Fruit fly (Drosophila melanogaster) whole organism, embryonic: ENCODE results near the gene CG32280.

ENCODE experiments used
- Asciz ChIP-seq: fragments of 200-800 bp; sonication (Bioruptor generic); optimal IDR thresholded peaks from 2 replicates; lab custom pipeline; 2017; ENCODE audit warnings: missing biosample characterization, mild to moderate bottlenecking, missing genetic modification characterization, missing genetic modification reagents
- CG1024 ChIP-seq: fragments of 200-800 bp; sonication (Bioruptor generic); IDR thresholded peaks from 2 replicates; pipeline ENCODE4 v1.3.6; 2022; ENCODE audit warnings: missing biosample characterization, missing genetic modification characterization
- CG11456 ChIP-seq: fragments of 200-800 bp; sonication (Bioruptor generic); IDR thresholded peaks from 3 replicates; pipeline ENCODE4 v1.3.6; 2022; ENCODE audit warnings: missing biosample characterization, missing genetic modification characterization
- CG12104 ChIP-seq: fragments of 200-800 bp; sonication (Bioruptor generic); optimal IDR thresholded peaks from 3 replicates; lab custom pipeline; 2016; ENCODE audit warnings: missing biosample characterization, missing genetic modification characterization
- CG12744 ChIP-seq: fragments of 200-800 bp; sonication (Bioruptor generic); optimal IDR thresholded peaks from 2 replicates; lab custom pipeline; 2016; ENCODE audit warnings: missing biosample characterization, missing genetic modification characterization
- CG13624 ChIP-seq: fragments of 200-800 bp; sonication (Bioruptor generic); optimal IDR thresholded peaks from 2 replicates; lab custom pipeline; 2016; ENCODE audit warnings: missing biosample characterization, missing genetic modification characterization
- CG14050 ChIP-seq: fragments of 200-800 bp; sonication (Bioruptor generic); IDR thresholded peaks from 3 replicates; pipeline ENCODE4 v1.3.6; 2022; ENCODE audit warnings: missing biosample characterization, missing genetic modification characterization
- CG15479 ChIP-seq: fragments of 200-800 bp; sonication (Bioruptor generic); optimal IDR thresholded peaks from 3 replicates; lab custom pipeline; 2019; ENCODE audit warnings: missing biosample characterization, mild to moderate bottlenecking, missing genetic modification characterization, moderate library complexity
- CG16779 ChIP-seq: fragments of 200-800 bp; sonication (Bioruptor generic); IDR thresholded peaks from 2 replicates; pipeline ENCODE4 v1.3.6; 2022; ENCODE audit warnings: missing biosample characterization, missing genetic modification characterization
- CG17361 ChIP-seq: fragments of 200-800 bp; sonication (Bioruptor generic); IDR thresholded peaks from 3 replicates; pipeline ENCODE4 v1.3.6; 2022; ENCODE audit warnings: missing biosample characterization, missing genetic modification characterization
- CG17829 ChIP-seq: fragments of 200-800 bp; optimal IDR thresholded peaks from 2 replicates; lab custom pipeline; 2019; ENCODE audit warnings: missing biosample characterization, mild to moderate bottlenecking, missing genetic modification characterization, moderate library complexity
- CG3281 ChIP-seq: fragments of 200-800 bp; sonication (Bioruptor generic); optimal IDR thresholded peaks from 3 replicates; lab custom pipeline; 2017; ENCODE audit warnings: missing biosample characterization, mild to moderate bottlenecking, missing genetic modification characterization
- CG3838 ChIP-seq: fragments of 200-800 bp; sonication (Bioruptor generic); optimal IDR thresholded peaks from 3 replicates; lab custom pipeline; 2016; ENCODE audit warnings: missing biosample characterization, missing genetic modification characterization
- CG42726 ChIP-seq: fragments of 200-800 bp; sonication (Bioruptor generic); IDR thresholded peaks from 2 replicates; pipeline ENCODE4 v1.3.6; 2022; ENCODE audit warnings: missing biosample characterization, missing genetic modification characterization; ENCODE audit not compliant: partially characterized antibody
- CG4360 ChIP-seq: fragments of 200-800 bp; sonication (Bioruptor generic); IDR thresholded peaks from 2 replicates; pipeline ENCODE4 v1.3.6; 2022; ENCODE audit warnings: missing biosample characterization, missing genetic modification characterization
- CG4707 ChIP-seq: fragments of 200-800 bp; sonication (Bioruptor generic); optimal IDR thresholded peaks from 2 replicates; lab custom pipeline; 2018; ENCODE audit warnings: missing biosample characterization, mild to moderate bottlenecking, missing genetic modification characterization, moderate library complexity
- CG5245 ChIP-seq: fragments of 200-800 bp; sonication (Bioruptor generic); optimal IDR thresholded peaks from 3 replicates; lab custom pipeline; 2016; ENCODE audit warnings: missing biosample characterization, missing genetic modification characterization
- CG7963 ChIP-seq: fragments of 200-800 bp; sonication (Bioruptor generic); IDR thresholded peaks from 3 replicates; pipeline ENCODE4 v1.3.6; 2022; ENCODE audit warnings: missing biosample characterization, missing genetic modification characterization; ENCODE audit not compliant: partially characterized antibody
- CG8924 ChIP-seq: fragments of 200-800 bp; optimal IDR thresholded peaks from 3 replicates; lab custom pipeline; 2019; ENCODE audit warnings: missing biosample characterization, mild to moderate bottlenecking, missing genetic modification characterization, moderate library complexity
- CG9932 ChIP-seq: fragments of 200-800 bp; sonication (Bioruptor generic); IDR thresholded peaks from 2 replicates; pipeline ENCODE4 v1.3.6; 2022; ENCODE audit warnings: missing biosample characterization, missing genetic modification characterization
- D ChIP-seq, 2 experiments: fragments of 200-800 bp in 1 of 2; fragments of >200 bp in 1 of 2; sonication (Bioruptor generic) in 1 of 2; optimal IDR thresholded peaks; 2 replicates in 1 of 2; 3 replicates in 1 of 2; lab custom pipeline; 2017; ENCODE audit warnings: mild to moderate bottlenecking in 1 of 2, missing biosample characterization in 1 of 2, missing genetic modification characterization in 1 of 2, missing genetic modification reagents in 1 of 2
- Gug ChIP-seq: fragments of 200-800 bp; sonication (Bioruptor generic); IDR thresholded peaks from 4 replicates; pipeline ENCODE4 v1.3.6; 2022; ENCODE audit warnings: missing biosample characterization, missing genetic modification characterization
- HmgZ ChIP-seq: fragments of 200-800 bp; sonication (Bioruptor generic); optimal IDR thresholded peaks from 2 replicates; lab custom pipeline; 2018; ENCODE audit warnings: missing biosample characterization, mild to moderate bottlenecking, missing genetic modification characterization
- Hr51 ChIP-seq, 2 experiments: fragments of 200-800 bp; sonication (Bioruptor generic); optimal IDR thresholded peaks; 2 replicates in 1 of 2; 3 replicates in 1 of 2; lab custom pipeline; 2016 to 2018; ENCODE audit warnings: missing biosample characterization in 2 of 2, missing genetic modification characterization in 2 of 2, mild to moderate bottlenecking in 1 of 2, moderate library complexity in 1 of 2
- Jarid2 ChIP-seq: fragments of 200-800 bp; sonication (Bioruptor generic); optimal IDR thresholded peaks from 3 replicates; lab custom pipeline; 2017; ENCODE audit warnings: mild to moderate bottlenecking, missing biosample characterization, missing genetic modification reagents, missing genetic modification characterization
- Lim3 ChIP-seq: fragments of 200-800 bp; sonication (Bioruptor generic); IDR thresholded peaks from 2 replicates; pipeline ENCODE4 v1.3.6; 2022; ENCODE audit warnings: missing biosample characterization, missing genetic modification characterization
- Meics ChIP-seq: fragments of 200-800 bp; sonication (Bioruptor generic); optimal IDR thresholded peaks from 2 replicates; lab custom pipeline; 2017; ENCODE audit warnings: missing biosample characterization, mild to moderate bottlenecking, missing genetic modification characterization
- NFAT ChIP-seq: fragments of 200-800 bp; sonication (Bioruptor generic); IDR thresholded peaks from 2 replicates; pipeline ENCODE4 v1.3.6; 2022; ENCODE audit warnings: missing biosample characterization, missing genetic modification characterization
- Sox100B ChIP-seq: fragments of 200-800 bp; sonication (Bioruptor generic); optimal IDR thresholded peaks from 3 replicates; lab custom pipeline; 2018; ENCODE audit warnings: missing biosample characterization, mild to moderate bottlenecking, missing genetic modification characterization
- Taf1 ChIP-seq: fragments of 200-800 bp; sonication (Bioruptor generic); IDR thresholded peaks from 2 replicates; pipeline ENCODE4 v1.3.6; 2022; ENCODE audit warnings: missing biosample characterization, missing genetic modification characterization
- bab2 ChIP-seq: fragments of 200-800 bp; sonication (Bioruptor generic); optimal IDR thresholded peaks from 2 replicates; lab custom pipeline; 2016; ENCODE audit warnings: missing biosample characterization, missing genetic modification characterization
- cad ChIP-seq: fragments of >200 bp; optimal IDR thresholded peaks from 2 replicates; lab custom pipeline; 2017; ENCODE audit warnings: missing biosample characterization, missing genetic modification characterization
- chm ChIP-seq: fragments of 200-800 bp; sonication (Bioruptor generic); IDR thresholded peaks from 2 replicates; pipeline ENCODE4 v1.3.6; 2022; ENCODE audit warnings: missing biosample characterization, missing genetic modification characterization
- ci ChIP-seq: fragments of 200-800 bp; sonication (Bioruptor generic); IDR thresholded peaks from 3 replicates; pipeline ENCODE4 v1.3.6; 2022; ENCODE audit warnings: missing biosample characterization, missing genetic modification characterization
- en ChIP-seq: fragments of 200-800 bp; sonication (Bioruptor generic); optimal IDR thresholded peaks from 2 replicates; lab custom pipeline; 2016; ENCODE audit warnings: missing biosample characterization, missing genetic modification characterization
- fd64A ChIP-seq: fragments of 200-800 bp; sonication (Bioruptor generic); optimal IDR thresholded peaks from 3 replicates; lab custom pipeline; 2018; ENCODE audit warnings: missing biosample characterization, mild to moderate bottlenecking, missing genetic modification characterization
- gce ChIP-seq: fragments of 200-800 bp; sonication (Bioruptor generic); IDR thresholded peaks from 3 replicates; pipeline ENCODE4 v1.3.6; 2022; ENCODE audit warnings: missing biosample characterization, missing genetic modification characterization
- grau ChIP-seq: fragments of 200-800 bp; optimal IDR thresholded peaks from 3 replicates; lab custom pipeline; 2019; ENCODE audit warnings: missing biosample characterization, mild to moderate bottlenecking, missing genetic modification characterization, moderate library complexity
- insv ChIP-seq, 2 experiments: fragments of 200-800 bp; sonication (Bioruptor generic); optimal IDR thresholded peaks; 3 replicates each; lab custom pipeline; 2016 to 2018; ENCODE audit warnings: missing biosample characterization in 2 of 2, missing genetic modification characterization in 2 of 2
- lola ChIP-seq, 3 experiments: fragments of >200 bp in 2 of 3; fragments of 200-800 bp in 1 of 3; sonication (Bioruptor generic) in 1 of 3; optimal IDR thresholded peaks; 2 replicates each; lab custom pipeline; 2017 to 2019; ENCODE audit warnings: missing biosample characterization in 3 of 3, missing genetic modification characterization in 3 of 3, mild to moderate bottlenecking in 1 of 3, moderate library complexity in 1 of 3
- mam ChIP-seq: fragments of 200-800 bp; sonication (Bioruptor generic); optimal IDR thresholded peaks from 3 replicates; lab custom pipeline; 2016; ENCODE audit warnings: missing biosample characterization, missing genetic modification characterization
- nerfin-1 ChIP-seq: fragments of 200-800 bp; sonication (Bioruptor generic); optimal IDR thresholded peaks from 3 replicates; lab custom pipeline; 2019; ENCODE audit warnings: missing biosample characterization, mild to moderate bottlenecking, missing genetic modification characterization, moderate library complexity
- oc ChIP-seq: fragments of 200-800 bp; sonication (Bioruptor generic); optimal IDR thresholded peaks from 2 replicates; lab custom pipeline; 2018; ENCODE audit warnings: missing biosample characterization, mild to moderate bottlenecking, missing genetic modification characterization, moderate library complexity
- pan ChIP-seq, 4 experiments: fragments of >200 bp in 3 of 4; fragments of 200-800 bp in 1 of 4; sonication (Bioruptor generic) in 1 of 4; optimal IDR thresholded peaks in 3 of 4; IDR thresholded peaks in 1 of 4; 2 replicates each; pipeline versions ENCODE4 v1.3.6 to Lab custom; 2017 to 2022; ENCODE audit warnings: missing biosample characterization in 2 of 4, missing genetic modification characterization in 2 of 4, mixed read lengths in 1 of 4
- pb ChIP-seq: fragments of 200-800 bp; sonication (Bioruptor generic); optimal IDR thresholded peaks from 3 replicates; lab custom pipeline; 2016; ENCODE audit warnings: missing biosample characterization, missing genetic modification characterization
- pzg ChIP-seq: fragments of 200-800 bp; sonication (Bioruptor generic); optimal IDR thresholded peaks from 3 replicates; lab custom pipeline; 2018; ENCODE audit warnings: missing biosample characterization, mild to moderate bottlenecking, missing genetic modification characterization, moderate library complexity
- trh ChIP-seq: fragments of 200-800 bp; sonication (Bioruptor generic); optimal IDR thresholded peaks from 2 replicates; lab custom pipeline; 2016; ENCODE audit warnings: missing biosample characterization, missing genetic modification characterization
- ttk ChIP-seq: fragments of 200-800 bp; sonication (Bioruptor generic); IDR thresholded peaks from 2 replicates; pipeline ENCODE4 v2.1.2; 2022; ENCODE audit warnings: missing biosample characterization, missing genetic modification characterization
- vvl ChIP-seq: fragments of 200-800 bp; sonication (Bioruptor generic); IDR thresholded peaks from 2 replicates; pipeline ENCODE4 v1.3.6; 2022; ENCODE audit warnings: missing biosample characterization, missing genetic modification characterization

The CG32280 gene

DNA sequence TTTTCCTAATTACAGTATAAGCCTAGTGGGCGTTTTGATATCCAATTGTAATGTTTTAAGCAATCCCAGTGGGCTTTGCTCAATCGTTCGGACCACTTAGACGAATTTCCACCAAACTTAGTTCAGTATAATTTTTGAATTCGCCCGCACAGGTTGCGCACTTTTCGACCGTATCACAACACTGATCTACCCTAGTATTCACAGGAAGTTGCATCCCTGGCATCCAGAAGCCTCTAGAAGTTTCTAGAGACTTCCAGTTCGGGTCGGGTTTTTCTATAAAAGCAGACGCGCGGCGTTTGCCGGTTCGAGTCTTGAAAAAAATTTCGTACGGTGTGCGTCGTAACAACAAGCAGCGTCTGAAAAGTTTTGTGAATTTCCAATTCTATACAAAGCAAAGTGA, 27.9 kb downstream of the CG32280 start, which contains the start of gene Hsp83 (continued):
- TF ChIP-seq gce (GFP tag; lab: Robert Waterston, UW) (peak; percentile 98), ci (peak; percentile 99), Gug (GFP tag; lab: Robert Waterston, UW) (peak; percentile 55; the same call in 2 of the 4 replicates), CG12744 (GFP tag; lab: Kevin White, UChicago) (peak; percentile 94), CG15479 (GFP tag; lab: Kevin White, UChicago) (peak; percentile 53), Taf1 (GFP tag; lab: Robert Waterston, UW) (peak; percentile 71), CG8924 (tag; lab: Kevin White, UChicago) (peak; percentile 81), CG11456 (GFP tag; lab: Robert Waterston, UW) (peak; percentile 96), CG4360 (peak; percentile 74), CG12104 (GFP tag; lab: Kevin White, UChicago) (peak; percentile 96), CG42726 (GFP tag; lab: Robert Waterston, UW) (peak; percentile 38; the same call in 1 of the 2 replicates), oc (peak; percentile 92), Asciz (GFP tag; lab: Kevin White, UChicago) (peak; percentile 97), pzg (GFP tag; lab: Kevin White, UChicago) (peak; percentile 76), CG3281 (peak; percentile 99), CG9932 (GFP tag; lab: Robert Waterston, UW) (peak; percentile 84), ttk (GFP tag; lab: Robert Waterston, UW) (peak; percentile 89), HmgZ (peak; percentile 97), CG1024 (GFP tag; lab: Robert Waterston, UW) (peak; percentile 92), CG17361 (GFP tag; lab: Robert Waterston, UW) (peak; percentile 81), D (optimal IDR thresholded peaks at IDR 0.05; lab: Kevin White, UChicago) (no peak), D (GFP tag; optimal IDR thresholded peaks at IDR 0.05; lab: Kevin White, UChicago) (peak; percentile 95), nerfin-1 (tag; lab: Kevin White, UChicago) (peak; percentile 94), CG4707 (peak; percentile 98), CG14050 (GFP tag; lab: Robert Waterston, UW) (peak; percentile 92), chm (GFP tag; lab: Robert Waterston, UW) (peak; percentile 99), CG3838 (peak; percentile 52), Sox100B (GFP tag; lab: Kevin White, UChicago) (peak; percentile 94), grau (peak; percentile 90), NFAT (GFP tag; lab: Robert Waterston, UW) (peak; percentile 96), insv (GFP tag; optimal IDR thresholded peaks at IDR 0.05; lab: Kevin White, UChicago) (peak in 1 of 2 experiments; percentile 89), pan (optimal IDR thresholded peaks at IDR 0.05; lab: Kevin White, UChicago) (no peak), pan (GFP tag; optimal IDR thresholded peaks at IDR 0.05 in 1 of 2, IDR thresholded peaks at IDR 0.05 in 1 of 2) (peak in 1 of 2 experiments; percentile 92), en (GFP tag; lab: Kevin White, UChicago) (peak; percentile 91), pb (GFP tag; lab: Kevin White, UChicago) (peak; percentile 96), vvl (peak; percentile 97), Hr51 (GFP tag; optimal IDR thresholded peaks at IDR 0.05; lab: Kevin White, UChicago) (peak; percentile 90 to 96), CG7963 (GFP tag; lab: Robert Waterston, UW) (no peak), CG17829 (tag; lab: Kevin White, UChicago) (peak; percentile 90), Lim3 (GFP tag; lab: Robert Waterston, UW) (0 out of 2 replicates have a peak, but pooled peaks have one; percentile 17), fd64A (peak; percentile 99), mam (GFP tag; lab: Kevin White, UChicago) (peak; percentile 79), cad (GFP tag; lab: Kevin White, UChicago) (no peak), CG13624 (GFP tag; lab: Kevin White, UChicago) (peak; percentile 94), CG5245 (GFP tag; lab: Kevin White, UChicago) (peak; percentile 91), trh (GFP tag; lab: Kevin White, UChicago) (peak; percentile 75), Meics (GFP tag; lab: Kevin White, UChicago) (peak; percentile 99), Jarid2 (GFP tag; lab: Kevin White, UChicago) (peak; percentile 87), bab2 (peak; percentile 79), lola (GFP tag; optimal IDR thresholded peaks at IDR 0.05; lab: Kevin White, UChicago) (peak in 1 of 3 experiments; percentile 59), CG16779 (GFP tag; lab: Robert Waterston, UW) (peak; percentile 96)
